Fruit fly (Drosophila melanogaster): ENCODE measurements around the gene ssp2.

The ssp2 gene

dm6 chr3L:13964635-13965501 is at the start of gene ssp2, which contains the start of the genes Meics and Nxf3:
Gene ssp2, plus strand, starts transcription at chr3L:13965203.
Gene Meics, minus strand, starts transcription at chr3L:13964702.
Gene Nxf3, plus strand, starts transcription at chr3L:13965203.
- no peak for TF ChIP-seq noc (tag; optimal IDR thresholded peaks at IDR 0.05)

dm6 chr3L:13917589-13918198 is 47.3 kb upstream of the ssp2 start:
- TF ChIP-seq noc (tag; optimal IDR thresholded peaks at IDR 0.05) = no peak

- TF ChIP-seq noc (tag; optimal IDR thresholded peaks at IDR 0.05) = no peak
These were observed 46.2 kb upstream of the ssp2 start for dm6 chr3L:13918774-13919173.

dm6 chr3L:13919794-13920631 is 45.0 kb upstream of the ssp2 start:
- TF ChIP-seq noc (tag; optimal IDR thresholded peaks at IDR 0.05) = peak; percentile 79

dm6 chr3L:13920632-13920981 is 44.4 kb upstream of the ssp2 start:
- no peak for TF ChIP-seq noc (tag; optimal IDR thresholded peaks at IDR 0.05)

dm6 chr3L:13922023-13922652 is 42.9 kb upstream of the ssp2 start:
- peak; percentile 75 for TF ChIP-seq noc (tag; optimal IDR thresholded peaks at IDR 0.05)

dm6 chr3L:13923332-13924272 is 41.4 kb upstream of the ssp2 start:
- TF ChIP-seq noc (tag; optimal IDR thresholded peaks at IDR 0.05) = peak; percentile 36

dm6 chr3L:13924646-13925045 is 40.4 kb upstream of the ssp2 start:
- no peak for TF ChIP-seq noc (tag; optimal IDR thresholded peaks at IDR 0.05)

dm6 chr3L:13925117-13925726 is 39.8 kb upstream of the ssp2 start, which contains the start of gene Rgl:
Gene Rgl, minus strand, starts transcription at chr3L:13925335.
- TF ChIP-seq noc (tag; optimal IDR thresholded peaks at IDR 0.05) = no peak

dm6 chr3L:13928769-13929594 is 36.0 kb upstream of the ssp2 start, which contains the start of the genes CG8833 and DCTN1-p150:
Gene CG8833, minus strand, starts transcription at chr3L:13929000.
Gene DCTN1-p150, plus strand, starts transcription at chr3L:13929387.
- no peak for TF ChIP-seq noc (tag; optimal IDR thresholded peaks at IDR 0.05)

dm6 chr3L:13934902-13935301 is 30.1 kb upstream of the ssp2 start:
- no peak for TF ChIP-seq noc (tag; optimal IDR thresholded peaks at IDR 0.05)

- TF ChIP-seq noc (tag; optimal IDR thresholded peaks at IDR 0.05) = no peak
These were observed 28.2 kb upstream of the ssp2 start for dm6 chr3L:13936771-13937170.

dm6 chr3L:13938470-13939150 is 26.4 kb upstream of the ssp2 start:
- TF ChIP-seq noc (tag; optimal IDR thresholded peaks at IDR 0.05) = peak; percentile 92

Measured in whole organism, larva.